Worm (Caenorhabditis elegans) whole organism, L2 larva: ENCODE results near the gene nlp-6.

ENCODE experiments used
- nhr-11 ChIP-seq: fragments of 150-350 bp; optimal IDR thresholded peaks from 2 replicates; lab custom pipeline; 2014; ENCODE audit warnings: missing biosample characterization, missing genetic modification characterization
- nhr-12 ChIP-seq: fragments of 150-350 bp; optimal IDR thresholded peaks from 2 replicates; lab custom pipeline; 2014; ENCODE audit warnings: missing biosample characterization, missing genetic modification characterization
- zag-1 ChIP-seq: fragments of 150-350 bp; optimal IDR thresholded peaks from 2 replicates; lab custom pipeline; 2014; ENCODE audit warnings: missing biosample characterization, missing genetic modification characterization

DNA sequence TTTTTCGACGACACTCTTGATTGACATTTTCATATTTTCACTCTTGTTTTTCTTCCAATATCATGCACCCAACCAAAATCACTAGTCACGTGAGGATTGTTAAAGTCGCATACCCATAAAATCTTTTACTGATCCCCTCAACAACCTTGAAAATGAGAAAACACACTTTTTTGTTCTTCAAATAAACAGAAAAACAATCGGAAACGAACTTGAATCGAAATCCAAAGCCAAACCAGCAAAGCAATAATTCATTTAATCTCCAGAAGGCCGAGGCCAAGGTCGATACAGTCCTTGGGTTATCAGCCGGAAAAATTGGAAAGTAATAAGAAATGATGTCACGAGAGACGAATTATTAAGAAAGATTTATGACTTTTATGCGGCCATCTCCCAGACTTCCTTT is 18.4 kb upstream of the nlp-6 start:
- TF ChIP-seq nhr-12 (tag; lab: Kevin White, UChicago), result no peak
- TF ChIP-seq nhr-11, result no peak
- TF ChIP-seq zag-1 (tag; lab: Kevin White, UChicago), result no peak
